Worm (Caenorhabditis elegans): ENCODE data around the gene Y38E10A.3.

ce11 chrII:12622843-12623242 is 48.3 kb upstream of the Y38E10A.3 start:
- no peak for TF ChIP-seq him-1 (tag; optimal IDR thresholded peaks at IDR 0.05)
- TF ChIP-seq W03F9.2 (tag; optimal IDR thresholded peaks at IDR 0.05), result no peak
- TF ChIP-seq dao-5 (tag; optimal IDR thresholded peaks at IDR 0.05), result no peak
